Worm (Caenorhabditis elegans) whole organism, late embryonic: ENCODE data around the gene epn-1.

ENCODE experiments used
- ceh-19 ChIP-seq: fragments of 200-800 bp; sonication (Bioruptor generic); optimal IDR thresholded peaks from 2 replicates; lab custom pipeline; 2018; ENCODE audit warnings: mild to moderate bottlenecking, missing genetic modification characterization, missing compliant biosample characterization
- ceh-6 ChIP-seq: fragments of 200-800 bp; sonication (Bioruptor generic); optimal IDR thresholded peaks from 2 replicates; lab custom pipeline; 2018; ENCODE audit warnings: mild to moderate bottlenecking, missing genetic modification characterization, missing compliant biosample characterization
- ref-2 ChIP-seq: sonication (generic microtip); optimal IDR thresholded peaks from 2 replicates; lab custom pipeline; 2016; ENCODE audit warnings: missing genetic modification characterization, missing compliant biosample characterization
- unc-55 ChIP-seq: sonication (generic microtip); optimal IDR thresholded peaks from 2 replicates; lab custom pipeline; 2017; ENCODE audit warnings: missing biosample characterization, missing genetic modification reagents, missing genetic modification characterization

ce11 chrX:14861752-14862151, 43.4 kb upstream of the epn-1 start, which contains the start of gene dmd-4:
- TF ChIP-seq unc-55 (GFP tag; lab: Kevin White, UChicago) (no peak), ceh-19 (GFP tag; lab: Kevin White, UChicago) (no peak), ceh-6 (GFP tag; lab: Kevin White, UChicago) (no peak), ref-2 (tag; lab: Kevin White, UChicago) (no peak)
